Worm (Caenorhabditis elegans): ENCODE measurements around the gene C09B9.85.
"Not testable (repeated sequence)": the region's sequence is repeated elsewhere in the genome, so short reads cannot be mapped to it uniquely, and the experiment has no call there.

C09B9.85 gene

ce11 chrIV:5017075-5017474, 8.5 kb downstream of the C09B9.85 start, which contains the start of gene T28H11.7:
T28H11.7 (minus strand) TSS chrIV:5017175.
- TF ChIP-seq lsy-2, mab-5, elt-3 (tag; optimal IDR thresholded peaks at IDR 0.05): not testable (repeated sequence)

ce11 chrIV:5016461-5016860, 9.1 kb downstream of the C09B9.85 start, which contains the start of gene ssq-4:
ssq-4 (plus strand) TSS chrIV:5016479.
- TF ChIP-seq drap-1 (GFP tag; optimal IDR thresholded peaks at IDR 0.05); mab-5 (tag; optimal IDR thresholded peaks at IDR 0.05); lin-32 (GFP tag; optimal IDR thresholded peaks at IDR 0.05): not testable (repeated sequence)

ce11 chrIV:5012241-5012640, 13.3 kb downstream of the C09B9.85 start, which contains the start of gene srm-1:
srm-1 (plus strand) TSS chrIV:5012541.
- TF ChIP-seq nhr-2 (tag; optimal IDR thresholded peaks at IDR 0.05): no peak

ce11 chrIV:5008378-5008777, 17.2 kb downstream of the C09B9.85 start, which contains the start of gene srm-2:
srm-2 (plus strand) TSS chrIV:5008678.
- TF ChIP-seq unc-39 (tag; optimal IDR thresholded peaks at IDR 0.05) (no peak), nhr-237 (tag; optimal IDR thresholded peaks at IDR 0.05) (no peak), M03D4.4 (tag; optimal IDR thresholded peaks at IDR 0.05) (no peak), flh-1 (GFP tag; optimal IDR thresholded peaks at IDR 0.05) (no peak), drap-1 (GFP tag; optimal IDR thresholded peaks at IDR 0.05) (no peak), nhr-12 (tag; optimal IDR thresholded peaks at IDR 0.05) (no peak), mls-2 (tag; optimal IDR thresholded peaks at IDR 0.05) (no peak)

ce11 chrIV:5005154-5005553, 20.4 kb downstream of the C09B9.85 start:
- TF ChIP-seq nhr-28 (tag; optimal IDR thresholded peaks at IDR 0.05): no peak
- no peak for TF ChIP-seq bed-3 (GFP tag; optimal IDR thresholded peaks at IDR 0.05)
- TF ChIP-seq elt-3 (tag; optimal IDR thresholded peaks at IDR 0.05): no peak
- no peak for TF ChIP-seq elt-1 (tag; optimal IDR thresholded peaks at IDR 0.05; ENCODE audit: borderline replicate concordance, insufficient read depth)
- no peak for TF ChIP-seq mab-5 (tag; optimal IDR thresholded peaks at IDR 0.05)
- TF ChIP-seq zip-8 (tag; optimal IDR thresholded peaks at IDR 0.05): no peak
- no peak for TF ChIP-seq lsy-2 (tag; optimal IDR thresholded peaks at IDR 0.05)
- no peak for TF ChIP-seq hlh-1 (tag; optimal IDR thresholded peaks at IDR 0.05)
- TF ChIP-seq tbx-8 (GFP tag; optimal IDR thresholded peaks at IDR 0.05): no peak
- TF ChIP-seq M03D4.4 (tag; optimal IDR thresholded peaks at IDR 0.05): no peak
- TF ChIP-seq nhr-2 (tag; optimal IDR thresholded peaks at IDR 0.05): no peak
- no peak for TF ChIP-seq sptf-1 (tag; optimal IDR thresholded peaks at IDR 0.05)

DNA sequence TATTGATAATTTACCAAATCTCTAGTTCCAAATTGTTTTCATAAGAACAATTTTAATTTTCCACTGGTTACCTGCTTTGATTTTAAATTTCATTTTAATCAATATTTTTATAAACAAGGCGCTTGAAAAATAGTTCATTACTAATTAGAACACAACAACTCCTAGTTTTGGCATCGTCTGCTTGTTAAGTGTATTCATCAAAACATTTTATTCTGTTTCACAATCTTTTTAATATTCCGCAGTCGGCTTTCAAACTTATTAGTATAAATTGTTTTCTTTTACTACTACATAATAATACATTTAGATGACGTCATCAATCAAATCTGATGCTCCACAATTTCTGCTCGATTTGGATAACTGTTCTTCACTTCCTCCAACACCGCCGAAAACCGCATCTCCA, 23.1 kb downstream of the C09B9.85 start, which contains the start of gene pes-1:
Gene pes-1 (plus strand): TSS at position 301 of the 400 bp plus-strand sequence.
- TF ChIP-seq cnd-1 (tag; optimal IDR thresholded peaks at IDR 0.05) (no peak), bed-3 (GFP tag; optimal IDR thresholded peaks at IDR 0.05) (no peak), tbx-8 (GFP tag; optimal IDR thresholded peaks at IDR 0.05) (no peak), zip-8 (tag; optimal IDR thresholded peaks at IDR 0.05) (peak; percentile 30)

- TF ChIP-seq lsy-2 (tag; optimal IDR thresholded peaks at IDR 0.05) (no peak), bed-3 (GFP tag; optimal IDR thresholded peaks at IDR 0.05) (no peak), elt-3 (tag; optimal IDR thresholded peaks at IDR 0.05) (no peak), hlh-1 (tag; optimal IDR thresholded peaks at IDR 0.05) (no peak), blmp-1 (tag; optimal IDR thresholded peaks at IDR 0.05) (no peak), sptf-1 (tag; optimal IDR thresholded peaks at IDR 0.05) (no peak), tbx-8 (GFP tag; optimal IDR thresholded peaks at IDR 0.05) (no peak), snpc-4 (tag; optimal IDR thresholded peaks at IDR 0.05) (no peak), lin-13 (tag; optimal IDR thresholded peaks at IDR 0.05) (no peak), flh-1 (GFP tag; optimal IDR thresholded peaks at IDR 0.05) (no peak), ham-2 (GFP tag; optimal IDR thresholded peaks at IDR 0.05) (no peak)
Measured at ce11 chrIV:4996956-4997355, 28.6 kb downstream of the C09B9.85 start.

ce11 chrIV:4995842-4996241, 29.7 kb downstream of the C09B9.85 start, which contains the start of gene ssq-2:
ssq-2 (plus strand) TSS chrIV:4996142.
- no peak for TF ChIP-seq unc-62 (GFP tag; optimal IDR thresholded peaks at IDR 0.05)
- no peak for TF ChIP-seq drap-1 (GFP tag; optimal IDR thresholded peaks at IDR 0.05)
- no peak for TF ChIP-seq lsy-2 (tag; optimal IDR thresholded peaks at IDR 0.05)
- TF ChIP-seq lin-13 (tag; optimal IDR thresholded peaks at IDR 0.05): no peak
- no peak for TF ChIP-seq sptf-1 (tag; optimal IDR thresholded peaks at IDR 0.05)
- TF ChIP-seq unc-39 (tag; optimal IDR thresholded peaks at IDR 0.05): no peak
- TF ChIP-seq nhr-28 (tag; optimal IDR thresholded peaks at IDR 0.05): no peak
- no peak for TF ChIP-seq nhr-2 (tag; optimal IDR thresholded peaks at IDR 0.05)
- no peak for TF ChIP-seq lin-32 (GFP tag; optimal IDR thresholded peaks at IDR 0.05)
- no peak for TF ChIP-seq pha-4 (tag; optimal IDR thresholded peaks at IDR 0.05)

All from whole organism, mixed stage, embryonic.